Fruit fly (Drosophila melanogaster) whole organism, prepupa: ENCODE data around the gene CG42585.

Experiments
- Gug ChIP-seq: fragments of 200-800 bp; sonication (Bioruptor generic); IDR thresholded peaks from 2 replicates; pipeline ENCODE4 v1.3.6; 2022; ENCODE audit warnings: missing biosample characterization, missing genetic modification characterization
- OdsH ChIP-seq: fragments of 200-800 bp; sonication (Bioruptor generic); optimal IDR thresholded peaks from 3 replicates; lab custom pipeline; 2016; ENCODE audit warnings: missing biosample characterization, missing genetic modification characterization
- fkh ChIP-seq: fragments of 200-800 bp; sonication (Bioruptor generic); optimal IDR thresholded peaks from 3 replicates; lab custom pipeline; 2017; ENCODE audit warnings: missing biosample characterization, mild to moderate bottlenecking, missing genetic modification characterization, moderate library complexity

dm6 chr2L:14762465-14762864 lies 22.8 kb downstream of the CG42585 start, which contains the start of gene CSN1a:
- TF ChIP-seq fkh (GFP tag; lab: Kevin White, UChicago), result no peak
- no peak for TF ChIP-seq Gug (GFP tag; lab: Robert Waterston, UW)
- no peak for TF ChIP-seq OdsH (GFP tag; lab: Kevin White, UChicago)
